Worm (Caenorhabditis elegans) whole organism, L4 larva: ENCODE data around the gene lem-2.

Experiments used
- D1046.2 ChIP-seq: fragments of 200-800 bp; sonication (Bioruptor generic); IDR thresholded peaks from 2 replicates; pipeline ENCODE4 v1.3.6; 2022; ENCODE audit warnings: missing genetic modification characterization, missing compliant biosample characterization
- F37D6.2 ChIP-seq: sonication (generic microtip); optimal IDR thresholded peaks from 2 replicates; lab custom pipeline; 2016; ENCODE audit warnings: mild to moderate bottlenecking, missing genetic modification characterization, missing compliant biosample characterization
- F44E2.7 ChIP-seq: fragments of 200-800 bp; sonication (Bioruptor generic); IDR thresholded peaks from 2 replicates; pipeline ENCODE4 v2.1.2; 2022; ENCODE audit warnings: missing genetic modification characterization, missing compliant biosample characterization
- F49E8.2 ChIP-seq: sonication (generic microtip); optimal IDR thresholded peaks from 2 replicates; lab custom pipeline; 2016; ENCODE audit warnings: missing compliant biosample characterization, mild to moderate bottlenecking, missing genetic modification characterization, borderline replicate concordance
- Y105C5A.15 ChIP-seq: fragments of 200-800 bp; sonication (Bioruptor generic); IDR thresholded peaks from 2 replicates; pipeline ENCODE4 v1.3.6; 2022; ENCODE audit warnings: missing genetic modification characterization, missing compliant biosample characterization
- Y5F2A.4 ChIP-seq: fragments of 200-800 bp; sonication (Bioruptor generic); optimal IDR thresholded peaks from 2 replicates; lab custom pipeline; 2018; ENCODE audit warnings: mild to moderate bottlenecking, missing genetic modification characterization, missing compliant biosample characterization
- aha-1 ChIP-seq: fragments of 150-350 bp; peaks from one replicate; lab custom pipeline; 2014; ENCODE audit warnings: missing biosample characterization, missing genetic modification characterization
- ama-1 ChIP-seq: fragments of 150-350 bp; optimal IDR thresholded peaks from 2 replicates; lab custom pipeline; 2014; ENCODE audit warnings: inconsistent platforms, mixed read lengths
- arid-1 ChIP-seq: fragments of 200-800 bp; sonication (Bioruptor generic); conservative IDR thresholded peaks from 2 replicates; pipeline ENCODE4 v1.3.6; 2022; ENCODE audit warnings: missing genetic modification reagents, missing genetic modification characterization, missing compliant biosample characterization
- ceh-82 ChIP-seq: sonication (generic microtip); optimal IDR thresholded peaks from 2 replicates; lab custom pipeline; 2017; ENCODE audit warnings: missing biosample characterization, missing genetic modification characterization
- daf-16 ChIP-seq, 3 experiments: sonication (generic microtip); optimal IDR thresholded peaks; 2 replicates each; lab custom pipeline; 2016 to 2017; ENCODE audit warnings: missing genetic modification characterization in 3 of 3, missing genetic modification reagents in 3 of 3, mild to moderate bottlenecking in 2 of 3, missing compliant biosample characterization in 2 of 3, missing biosample characterization in 1 of 3, moderate library complexity in 1 of 3
- dmd-6 ChIP-seq: fragments of 200-800 bp; sonication (Bioruptor generic); IDR thresholded peaks from 2 replicates; pipeline ENCODE4 v1.3.6; 2022; ENCODE audit warnings: missing genetic modification reagents, missing genetic modification characterization, missing compliant biosample characterization
- dve-1 ChIP-seq: sonication (generic microtip); optimal IDR thresholded peaks from 2 replicates; lab custom pipeline; 2017; ENCODE audit warnings: antibody characterized with exemption, mild to moderate bottlenecking, missing genetic modification characterization, missing compliant biosample characterization; ENCODE audit not compliant: insufficient read depth
- hif-1 ChIP-seq, 2 experiments: sonication (generic microtip); optimal IDR thresholded peaks; 2 replicates each; lab custom pipeline; 2016 to 2017; ENCODE audit warnings: missing compliant biosample characterization in 2 of 2, missing genetic modification characterization in 2 of 2, missing genetic modification reagents in 2 of 2, missing genotype in 2 of 2, mild to moderate bottlenecking in 1 of 2
- hlh-11 ChIP-seq: fragments of 200-800 bp; sonication (Bioruptor generic); optimal IDR thresholded peaks from 2 replicates; lab custom pipeline; 2018; ENCODE audit warnings: mild to moderate bottlenecking, missing genetic modification characterization, missing compliant biosample characterization
- jun-1 ChIP-seq: fragments of 150-350 bp; optimal IDR thresholded peaks from 2 replicates; lab custom pipeline; 2014; ENCODE audit warnings: missing biosample characterization, missing genetic modification reagents, missing genetic modification characterization
- lin-13 ChIP-seq: fragments of 150-350 bp; optimal IDR thresholded peaks from 2 replicates; lab custom pipeline; 2014; ENCODE audit warnings: missing biosample characterization, missing genetic modification reagents, missing genetic modification characterization
- lin-29 ChIP-seq: fragments of 200-800 bp; sonication (Bioruptor generic); IDR thresholded peaks from 2 replicates; pipeline ENCODE4 v1.3.6; 2022; ENCODE audit warnings: missing genetic modification reagents, missing genetic modification characterization, missing compliant biosample characterization
- lin-38 ChIP-seq: fragments of 200-800 bp; sonication (Bioruptor generic); IDR thresholded peaks from 2 replicates; pipeline ENCODE4 v1.3.6; 2022; ENCODE audit warnings: missing genetic modification reagents, missing genetic modification characterization, missing compliant biosample characterization
- lsy-2 ChIP-seq, 2 experiments: fragments of 150-350 bp in 1 of 2; sonication (generic microtip) in 1 of 2; optimal IDR thresholded peaks; 2 replicates each; lab custom pipeline; 2014 to 2017; ENCODE audit warnings: missing biosample characterization in 2 of 2, missing genetic modification characterization in 2 of 2
- madf-5 ChIP-seq, 2 experiments: fragments of 200-800 bp; sonication (Bioruptor generic); IDR thresholded peaks; 2 replicates each; pipeline ENCODE4 v1.3.6; 2022; ENCODE audit warnings: missing compliant biosample characterization in 2 of 2, missing genetic modification characterization in 2 of 2
- madf-9 ChIP-seq: fragments of 200-800 bp; sonication (Bioruptor generic); conservative IDR thresholded peaks from 2 replicates; pipeline ENCODE4 v1.3.6; 2022; ENCODE audit warnings: missing genetic modification reagents, missing genetic modification characterization, missing compliant biosample characterization
- mdl-1 ChIP-seq, 2 experiments: fragments of 150-350 bp in 1 of 2; sonication (generic microtip) in 1 of 2; optimal IDR thresholded peaks; 2 replicates each; lab custom pipeline; 2014 to 2017; ENCODE audit warnings: missing biosample characterization in 2 of 2, missing genetic modification characterization in 2 of 2
- mdt-29 ChIP-seq: fragments of 200-800 bp; sonication (Bioruptor generic); IDR thresholded peaks from 2 replicates; pipeline ENCODE4 v1.3.6; 2022; ENCODE audit warnings: missing genetic modification reagents, missing genetic modification characterization, missing compliant biosample characterization
- mep-1 ChIP-seq: fragments of 150-350 bp; sonication (generic microtip); optimal IDR thresholded peaks from 3 replicates; lab custom pipeline; 2014; ENCODE audit warnings: missing biosample characterization, missing genetic modification characterization
- mxl-2 ChIP-seq: fragments of 200-800 bp; sonication (Bioruptor generic); conservative IDR thresholded peaks from 2 replicates; pipeline ENCODE4 v1.3.6; 2022; ENCODE audit warnings: missing genetic modification reagents, missing genetic modification characterization, missing compliant biosample characterization
- mxl-3 ChIP-seq: fragments of 200-800 bp; sonication (Bioruptor generic); optimal IDR thresholded peaks from 2 replicates; lab custom pipeline; 2018; ENCODE audit warnings: mild to moderate bottlenecking, missing genetic modification characterization, missing compliant biosample characterization
- nhr-102 ChIP-seq: sonication (generic microtip); optimal IDR thresholded peaks from 2 replicates; lab custom pipeline; 2016; ENCODE audit warnings: mild to moderate bottlenecking, missing genetic modification characterization, moderate library complexity, missing compliant biosample characterization
- nhr-111 ChIP-seq: fragments of 200-800 bp; sonication (Bioruptor generic); optimal IDR thresholded peaks from 2 replicates; lab custom pipeline; 2018; ENCODE audit warnings: mild to moderate bottlenecking, missing genetic modification characterization, missing compliant biosample characterization
- nhr-237 ChIP-seq: sonication (generic microtip); optimal IDR thresholded peaks from 2 replicates; lab custom pipeline; 2017; ENCODE audit warnings: missing biosample characterization, missing genetic modification characterization
- nhr-42 ChIP-seq: fragments of 200-800 bp; sonication (Bioruptor generic); IDR thresholded peaks from 2 replicates; pipeline ENCODE4 v1.3.6; 2022; ENCODE audit warnings: missing genetic modification characterization, missing compliant biosample characterization
- nhr-48 ChIP-seq: sonication (generic microtip); optimal IDR thresholded peaks from 2 replicates; lab custom pipeline; 2016; ENCODE audit warnings: mild to moderate bottlenecking, missing genetic modification characterization, missing compliant biosample characterization
- nhr-6 ChIP-seq: fragments of 150-350 bp; optimal IDR thresholded peaks from 2 replicates; lab custom pipeline; 2014; ENCODE audit warnings: missing biosample characterization, missing genetic modification characterization
- nhr-76 ChIP-seq: fragments of 150-350 bp; optimal IDR thresholded peaks from 2 replicates; lab custom pipeline; 2014; ENCODE audit warnings: missing biosample characterization, missing genetic modification characterization
- nhr-77 ChIP-seq: fragments of 150-350 bp; optimal IDR thresholded peaks from 2 replicates; lab custom pipeline; 2014; ENCODE audit warnings: missing biosample characterization, missing genetic modification characterization
- php-3 ChIP-seq: fragments of 200-800 bp; sonication (Bioruptor generic); IDR thresholded peaks from 2 replicates; pipeline ENCODE4 v1.3.6; 2022; ENCODE audit warnings: missing genetic modification reagents, missing genetic modification characterization, missing compliant biosample characterization
- pqm-1 ChIP-seq: sonication (generic microtip); optimal IDR thresholded peaks from 2 replicates; lab custom pipeline; 2017; ENCODE audit warnings: missing biosample characterization, missing genetic modification characterization
- sdz-12 ChIP-seq: fragments of 200-800 bp; sonication (Bioruptor generic); optimal IDR thresholded peaks from 2 replicates; lab custom pipeline; 2018; ENCODE audit warnings: mild to moderate bottlenecking, missing genetic modification characterization, missing compliant biosample characterization
- snpc-1.2 ChIP-seq: fragments of 200-800 bp; sonication (Bioruptor generic); IDR thresholded peaks from 2 replicates; pipeline ENCODE4 v1.3.6; 2022; ENCODE audit warnings: missing genetic modification reagents, missing genetic modification characterization, missing compliant biosample characterization
- spr-1 ChIP-seq: sonication (generic microtip); optimal IDR thresholded peaks from 2 replicates; lab custom pipeline; 2016; ENCODE audit warnings: mild to moderate bottlenecking, missing genetic modification characterization, missing compliant biosample characterization
- tra-1 ChIP-seq: fragments of 200-800 bp; sonication (Bioruptor generic); IDR thresholded peaks from 2 replicates; pipeline ENCODE4 v1.3.6; 2022; ENCODE audit warnings: missing genetic modification reagents, missing genetic modification characterization, missing compliant biosample characterization
- unc-130 ChIP-seq: sonication (generic microtip); optimal IDR thresholded peaks from 2 replicates; lab custom pipeline; 2016; ENCODE audit warnings: missing genetic modification reagents, missing genetic modification characterization, missing compliant biosample characterization
- unc-62 ChIP-seq, 3 experiments: fragments of 150-350 bp in 1 of 3; sonication (generic microtip); optimal IDR thresholded peaks in 2 of 3; peaks in 1 of 3; 1 replicate in 1 of 3; 2 replicates in 2 of 3; lab custom pipeline; 2014 to 2017; ENCODE audit warnings: missing biosample characterization in 3 of 3, missing genetic modification characterization in 3 of 3, missing genetic modification reagents in 3 of 3, missing genotype in 1 of 3
- zfp-2 ChIP-seq: sonication (generic microtip); optimal IDR thresholded peaks from 2 replicates; lab custom pipeline; 2016; ENCODE audit warnings: mild to moderate bottlenecking, missing genetic modification characterization, missing compliant biosample characterization

The lem-2 gene

DNA sequence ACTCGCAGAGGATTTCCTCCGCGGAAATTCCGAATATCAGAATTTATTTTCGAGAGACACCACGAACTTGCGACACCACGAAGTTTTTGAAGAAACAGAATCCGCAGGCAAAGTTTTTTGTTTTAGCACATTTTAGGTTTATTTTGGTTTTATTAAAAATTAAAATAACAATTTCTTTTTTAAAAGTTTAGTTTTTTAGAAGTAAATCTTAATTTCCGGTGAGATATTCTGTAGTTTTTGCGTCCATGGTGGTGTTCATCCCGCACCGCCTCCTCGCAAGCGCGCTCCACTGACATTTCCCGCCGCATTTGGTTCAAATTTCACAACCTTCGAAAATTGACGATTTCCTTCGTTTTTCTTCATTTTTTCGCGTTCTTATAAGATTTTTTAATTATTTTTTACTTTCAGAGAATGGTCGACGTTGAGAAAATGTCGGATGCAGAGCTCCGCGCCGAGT, at the start of gene lem-2 (continued):
- TF ChIP-seq lin-29 (GFP tag; lab: Robert Waterston, UW) (no peak), F37D6.2 (tag; lab: Kevin White, UChicago) (peak; percentile 37), arid-1 (GFP tag; lab: Robert Waterston, UW) (0 out of 2 replicates have a peak, but pooled peaks have one; percentile 33), zfp-2 (tag; lab: Kevin White, UChicago) (peak; percentile 54), nhr-42 (peak; percentile 69; the same call in 1 of the 2 replicates), nhr-111 (GFP tag; lab: Kevin White, UChicago) (no peak), sdz-12 (GFP tag; lab: Kevin White, UChicago) (no peak), dmd-6 (GFP tag; lab: Robert Waterston, UW) (peak; percentile 39; the same call in 1 of the 2 replicates), snpc-1.2 (GFP tag; lab: Robert Waterston, UW) (no peak), nhr-237 (tag; lab: Kevin White, UChicago) (no peak), tra-1 (peak; percentile 38; the same call in 1 of the 2 replicates)

DNA sequence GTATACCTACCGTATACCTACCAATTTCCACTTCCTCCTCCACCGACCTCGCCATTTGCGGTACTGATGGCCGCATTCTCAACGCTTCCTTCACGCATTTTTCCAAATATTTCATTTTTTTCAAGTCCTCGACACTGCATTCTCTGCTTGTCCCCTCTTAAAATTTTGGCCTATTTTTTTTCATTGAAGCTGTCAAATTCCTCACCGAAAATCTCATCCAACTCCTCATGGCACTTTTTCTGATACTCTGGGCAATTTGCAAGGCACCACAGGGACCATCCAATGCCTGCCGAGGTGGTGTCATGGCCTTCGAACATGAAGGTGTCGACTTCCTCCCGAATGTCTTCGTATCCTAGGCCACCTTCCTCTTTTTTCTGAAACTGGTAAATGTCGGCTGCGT, 48.6 kb upstream of the lem-2 start:
- no peak for TF ChIP-seq nhr-6
- peak; percentile 93 for TF ChIP-seq aha-1 (tag; lab: Kevin White, UChicago)
- 0 out of 2 replicates have a peak, but pooled peaks have one; percentile 29 for TF ChIP-seq F44E2.7 (GFP tag; lab: Robert Waterston, UW)

DNA sequence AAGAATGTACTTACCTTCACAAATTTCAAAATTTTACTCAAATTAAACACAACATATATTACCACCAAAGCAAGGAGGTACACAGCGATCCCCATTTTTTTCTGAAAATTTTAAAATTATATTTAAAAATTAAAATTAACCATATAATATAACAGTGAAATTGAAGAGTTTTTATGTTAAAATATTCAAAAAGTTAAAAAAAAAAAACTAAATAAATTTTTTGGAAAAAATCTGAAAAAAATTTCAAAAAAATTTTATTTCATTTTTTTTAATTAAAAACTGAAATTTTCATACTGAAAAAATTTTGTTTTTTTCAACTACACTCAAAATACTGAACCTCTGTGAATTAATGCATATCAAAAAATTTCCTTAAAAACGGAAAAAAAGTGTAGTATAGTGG, 46.4 kb upstream of the lem-2 start, which contains the start of gene cyp-37A1:
Gene cyp-37A1 (minus strand): TSS at position 101 of the 400 bp plus-strand sequence.
- TF ChIP-seq daf-16 (GFP tag; optimal IDR thresholded peaks at IDR 0.05; lab: Kevin White, UChicago) (no peak), daf-16 (tag; optimal IDR thresholded peaks at IDR 0.05; lab: Kevin White, UChicago) (peak; percentile 18), hlh-11 (tag; lab: Kevin White, UChicago) (no peak), mep-1 (tag; lab: Kevin White, UChicago) (no peak), dve-1 (tag; lab: Kevin White, UChicago) (peak; percentile 13), unc-130 (no peak)
- TF ChIP-seq, all 104 proteins: peak for 2

DNA sequence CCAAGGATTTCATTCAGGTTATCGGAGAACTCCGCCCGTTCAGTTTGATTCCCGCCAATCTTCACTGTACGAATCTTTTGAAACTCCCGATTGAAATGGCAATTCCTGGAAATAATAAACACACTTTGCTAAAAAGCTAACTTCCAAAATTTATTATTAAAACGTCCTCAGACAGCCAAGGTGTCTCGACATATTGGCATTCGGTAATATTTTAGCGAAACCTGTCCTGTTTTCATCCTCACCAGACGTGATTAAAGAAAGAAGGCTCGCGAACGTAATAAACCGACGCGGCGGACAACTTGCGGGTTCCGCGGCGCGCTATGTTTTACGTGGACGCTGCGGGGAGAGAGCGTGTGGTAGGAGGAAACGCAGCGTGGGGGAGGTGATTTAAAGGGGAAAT, 45.1 kb upstream of the lem-2 start:
- peak; percentile 70 for TF ChIP-seq nhr-77 (tag; lab: Kevin White, UChicago)
- TF ChIP-seq mxl-3 (GFP tag; lab: Kevin White, UChicago): peak; percentile 66
- no peak for TF ChIP-seq ceh-82
- peak; percentile 78 for TF ChIP-seq nhr-102
- TF ChIP-seq lsy-2 (tag; optimal IDR thresholded peaks at IDR 0.05; lab: Kevin White, UChicago): peak in 1 of 2 experiments; percentile 80
- 0 out of 2 replicates have a peak, but pooled peaks have one; percentile 28 for TF ChIP-seq madf-9
- TF ChIP-seq ama-1 (lab: Kevin White, UChicago): peak; percentile 99
- peak; percentile 1 for TF ChIP-seq aha-1 (tag; lab: Kevin White, UChicago)
- peak; percentile 74 for TF ChIP-seq nhr-48
- no peak; the same call in 1 of the 2 replicates for TF ChIP-seq D1046.2
- TF ChIP-seq jun-1 (tag; lab: Kevin White, UChicago): peak; percentile 70
- no peak for TF ChIP-seq Y105C5A.15 (GFP tag; lab: Robert Waterston, UW)
- TF ChIP-seq mxl-2: no peak
- peak; percentile 80 for TF ChIP-seq spr-1
- TF ChIP-seq lin-13: peak; percentile 57
- TF ChIP-seq mdl-1 (tag; optimal IDR thresholded peaks at IDR 0.05; lab: Kevin White, UChicago): peak in 1 of 2 experiments; percentile 56
- TF ChIP-seq lin-38 (GFP tag; lab: Robert Waterston, UW): peak; percentile 84
- peak; percentile 20 to 51 for TF ChIP-seq hif-1 (tag; optimal IDR thresholded peaks at IDR 0.05; lab: Kevin White, UChicago)
- TF ChIP-seq nhr-76 (tag; lab: Kevin White, UChicago): no peak
- TF ChIP-seq mdt-29 (GFP tag; lab: Robert Waterston, UW): peak; percentile 79; the same call in 1 of the 2 replicates
- peak; percentile 40 for TF ChIP-seq pqm-1 (tag; lab: Kevin White, UChicago)
- TF ChIP-seq nhr-6: peak; percentile 37
- no peak for TF ChIP-seq unc-62 (GFP tag; optimal IDR thresholded peaks at IDR 0.05 in 1 of 2; lab: Kevin White, UChicago)
- TF ChIP-seq unc-62 (tag; optimal IDR thresholded peaks at IDR 0.05; lab: Kevin White, UChicago): no peak
- no peak for TF ChIP-seq madf-5 (GFP tag; IDR thresholded peaks at IDR 0.05; lab: Robert Waterston, UW)
- peak; percentile 69; the same call in 1 of the 2 replicates for TF ChIP-seq php-3
- peak; percentile 94 for TF ChIP-seq F49E8.2
- TF ChIP-seq Y5F2A.4 (GFP tag; lab: Kevin White, UChicago): peak; percentile 44
